Fruit fly (Drosophila melanogaster) whole organism: Measurements from ENCODE around the gene Drgx.

ENCODE experiments used
- CG8478 ChIP-seq: fragments of >200 bp; optimal IDR thresholded peaks from 2 replicates; lab custom pipeline; 2018; ENCODE audit warnings: inconsistent platforms
- Dll ChIP-seq: fragments of >200 bp; optimal IDR thresholded peaks from 2 replicates; lab custom pipeline; 2017
- EcR ChIP-seq, 2 experiments: fragments of >200 bp; optimal IDR thresholded peaks; 2 replicates each; lab custom pipeline; 2017; ENCODE audit warnings: missing biosample characterization in 2 of 2, missing genetic modification characterization in 2 of 2, missing genetic modification reagents in 2 of 2
- psq ChIP-seq: fragments of >200 bp; optimal IDR thresholded peaks from 2 replicates; lab custom pipeline; 2017
- usp ChIP-seq: fragments of >200 bp; optimal IDR thresholded peaks from 2 replicates; lab custom pipeline; 2017; ENCODE audit warnings: missing biosample characterization, missing genetic modification characterization, mixed read lengths

dm6 chr2L:3697772-3698171 is 35.2 kb downstream of the Drgx start, which contains the start of gene CG3604:
- TF ChIP-seq psq (lab: Kevin White, UChicago), result no peak
- TF ChIP-seq usp (GFP tag; lab: Kevin White, UChicago), result no peak
- TF ChIP-seq CG8478, result no peak
- no peak for TF ChIP-seq Dll (lab: Kevin White, UChicago)
- no peak for TF ChIP-seq EcR (GFP tag; optimal IDR thresholded peaks at IDR 0.05; lab: Kevin White, UChicago)
